ENCODE assay signal across 6 worm cellular contexts in the genomic region with DNA sequence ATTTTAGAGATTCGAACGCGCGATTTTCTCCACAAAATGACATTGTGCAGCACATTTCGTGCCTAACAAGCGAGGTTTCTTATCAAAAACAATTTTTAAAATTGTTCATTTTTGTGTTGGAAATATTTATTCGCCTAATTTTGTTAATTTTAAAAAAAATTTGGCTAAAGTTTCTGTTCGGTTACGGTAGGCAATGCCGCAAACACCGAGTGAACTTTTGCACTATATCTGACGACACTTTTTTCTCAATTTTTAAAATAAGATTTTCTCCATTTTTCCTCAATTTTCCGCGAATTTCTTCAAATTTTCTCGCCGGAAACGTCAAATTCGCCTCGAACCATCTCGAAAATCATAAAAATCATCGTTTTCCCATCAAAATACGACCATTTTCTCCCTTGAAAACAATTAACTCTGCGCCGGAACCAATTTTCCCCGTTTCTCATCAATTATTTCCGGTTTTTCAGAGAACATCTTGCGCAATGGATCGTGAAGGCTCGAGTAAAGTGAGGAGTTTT.
TF ChIP-seq lines count a peak whose summit lies in the region.

Gene Y69A2AR.1 (plus strand): TSS at position 465 of the 515 bp plus-strand sequence.

TF ChIP-seq in whole organism, L1 larva, 84 proteins besides CTCF, POLR2A, EP300 and RAD21:
- TF ChIP-seq F16B12.6 (tag; optimal IDR thresholded peaks at IDR 0.05; lab: Kevin White, UChicago), result peak; percentile 75
- peak; percentile 15 to 35 for TF ChIP-seq efl-1 (optimal IDR thresholded peaks at IDR 0.05; lab: Kevin White, UChicago)
- peak; percentile 51 to 92 for TF ChIP-seq efl-1 (GFP tag; optimal IDR thresholded peaks at IDR 0.05 in 1 of 2; lab: Kevin White, UChicago)
- TF ChIP-seq lsy-2 (tag; optimal IDR thresholded peaks at IDR 0.05; lab: Kevin White, UChicago), result peak; percentile 85 to 97
- TF ChIP-seq dpl-1 (GFP tag; optimal IDR thresholded peaks at IDR 0.05; lab: Kevin White, UChicago), result peak in 2 of 3 experiments; percentile 0 to 49
- no peak for TF ChIP-seq jun-1 (tag; optimal IDR thresholded peaks at IDR 0.05; lab: Kevin White, UChicago)
- TF ChIP-seq lin-35 (GFP tag; optimal IDR thresholded peaks at IDR 0.05; lab: Kevin White, UChicago), result peak in 1 of 2 experiments; percentile 29
- no peak for TF ChIP-seq nhr-76 (tag; optimal IDR thresholded peaks at IDR 0.05; lab: Kevin White, UChicago)

TF ChIP-seq in whole organism, L2 larva, 48 proteins besides CTCF, POLR2A, EP300 and RAD21:
- TF ChIP-seq nhr-25 (tag; optimal IDR thresholded peaks at IDR 0.05; lab: Kevin White, UChicago) (no peak), lsy-2 (tag; optimal IDR thresholded peaks at IDR 0.05; lab: Kevin White, UChicago) (peak; percentile 62 to 95), ztf-11 (tag; optimal IDR thresholded peaks at IDR 0.05; lab: Kevin White, UChicago) (no peak), elt-3 (tag; optimal IDR thresholded peaks at IDR 0.05; lab: Kevin White, UChicago) (no peak), alr-1 (tag; optimal IDR thresholded peaks at IDR 0.05; lab: Kevin White, UChicago) (no peak), mdl-1 (tag; optimal IDR thresholded peaks at IDR 0.05; lab: Kevin White, UChicago) (no peak), elt-1 (tag; optimal IDR thresholded peaks at IDR 0.05; lab: Kevin White, UChicago) (no peak), lin-13 (GFP tag; optimal IDR thresholded peaks at IDR 0.05; lab: Kevin White, UChicago) (peak; percentile 3), ztf-4 (tag; optimal IDR thresholded peaks at IDR 0.05; lab: Kevin White, UChicago) (no peak), unc-55 (GFP tag; optimal IDR thresholded peaks at IDR 0.05; lab: Kevin White, UChicago) (no peak)

TF ChIP-seq in whole organism, L3 larva, 47 proteins besides CTCF, POLR2A, EP300 and RAD21:
- TF ChIP-seq nhr-67 (tag; optimal IDR thresholded peaks at IDR 0.05; lab: Kevin White, UChicago) (no peak), daf-12 (tag; optimal IDR thresholded peaks at IDR 0.05; lab: Kevin White, UChicago) (no peak), lin-15B (tag; optimal IDR thresholded peaks at IDR 0.05; lab: Kevin White, UChicago) (peak; percentile 38), nfya-1 (tag; optimal IDR thresholded peaks at IDR 0.05; lab: Kevin White, UChicago; ENCODE audit: insufficient read depth) (peak; percentile 37), pqm-1 (tag; optimal IDR thresholded peaks at IDR 0.05; lab: Kevin White, UChicago) (no peak)

TF ChIP-seq in whole organism, L4 larva, 104 proteins besides CTCF, POLR2A, EP300 and RAD21:
- TF ChIP-seq lsy-2 (tag; optimal IDR thresholded peaks at IDR 0.05; lab: Kevin White, UChicago) (peak in 1 of 2 experiments; percentile 96), mes-2 (tag; optimal IDR thresholded peaks at IDR 0.05; lab: Kevin White, UChicago; ENCODE audit: poor library complexity, severe bottlenecking) (peak; percentile 47), dpl-1 (GFP tag; optimal IDR thresholded peaks at IDR 0.05; lab: Kevin White, UChicago) (peak; percentile 19), lin-38 (GFP tag; IDR thresholded peaks at IDR 0.05; lab: Robert Waterston, UW) (0 out of 2 replicates have a peak, but pooled peaks have one; percentile 3), nhr-28 (tag; optimal IDR thresholded peaks at IDR 0.05; lab: Kevin White, UChicago) (no peak)

TF ChIP-seq in whole organism, mixed stage, embryonic, 35 proteins besides CTCF, POLR2A, EP300 and RAD21:
- TF ChIP-seq lsy-2 (tag; optimal IDR thresholded peaks at IDR 0.05; lab: Kevin White, UChicago) (peak; percentile 93), ces-1 (GFP tag; optimal IDR thresholded peaks at IDR 0.05; lab: Kevin White, UChicago) (peak; percentile 2), hlh-1 (tag; optimal IDR thresholded peaks at IDR 0.05; lab: Kevin White, UChicago) (no peak), pha-4 (tag; optimal IDR thresholded peaks at IDR 0.05; lab: Kevin White, UChicago) (no peak)
TF ChIP-seq in whole organism, mixed stage, embryonic: peak in this region for 2.

TF ChIP-seq in whole organism, young adult, 124 proteins besides CTCF, POLR2A, EP300 and RAD21:
- TF ChIP-seq lsl-1 (GFP tag; optimal IDR thresholded peaks at IDR 0.05; lab: Kevin White, UChicago), result peak; percentile 44
- TF ChIP-seq D2030.7 (GFP tag; IDR thresholded peaks at IDR 0.05; lab: Robert Waterston, UW), result 0 out of 2 replicates have a peak, but pooled peaks have one; percentile 13
- TF ChIP-seq ceh-100 (GFP tag; IDR thresholded peaks at IDR 0.05; lab: Robert Waterston, UW), result no peak
- no peak for TF ChIP-seq ama-1 (optimal IDR thresholded peaks at IDR 0.05; lab: Kevin White, UChicago)
- no peak for TF ChIP-seq ama-1 (GFP tag; optimal IDR thresholded peaks at IDR 0.05; lab: Kevin White, UChicago)
- no peak for TF ChIP-seq F57C9.4 (tag; optimal IDR thresholded peaks at IDR 0.05; lab: Kevin White, UChicago)
- 0 out of 2 replicates have a peak, but pooled peaks have one; percentile 24 for TF ChIP-seq attf-3 (GFP tag; conservative IDR thresholded peaks at IDR 0.05; lab: Robert Waterston, UW)
- TF ChIP-seq lin-35 (GFP tag; optimal IDR thresholded peaks at IDR 0.05; lab: Kevin White, UChicago), result no peak
- no peak for TF ChIP-seq chd-7 (tag; optimal IDR thresholded peaks at IDR 0.05; lab: Kevin White, UChicago)
- TF ChIP-seq T26A5.8 (tag; optimal IDR thresholded peaks at IDR 0.05; lab: Kevin White, UChicago), result no peak
TF ChIP-seq in whole organism, young adult: peak in this region for 3.
